Worm (Caenorhabditis elegans): ENCODE measurements around the gene F44E5.15.

DNA sequence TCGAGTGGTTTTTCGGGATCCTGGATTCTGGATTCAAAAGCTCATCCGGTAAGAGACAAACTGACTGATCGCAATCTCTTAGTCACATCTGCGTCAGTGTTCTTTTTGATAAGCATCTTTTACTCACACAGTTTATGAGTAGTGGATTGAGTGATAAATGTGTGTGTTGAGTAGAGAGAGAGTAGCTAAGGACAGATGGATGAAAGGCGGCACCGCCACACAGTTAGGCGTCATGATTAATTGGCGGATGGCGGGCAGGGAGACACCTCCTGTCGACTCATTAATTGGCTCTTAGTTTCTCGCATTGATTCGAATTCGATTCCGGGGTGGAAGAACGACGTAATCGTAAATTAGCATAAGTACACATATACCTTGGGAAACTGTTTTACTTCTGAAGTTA lies 21.9 kb downstream of the F44E5.15 start:
- no peak for TF ChIP-seq nfya-1 (tag; optimal IDR thresholded peaks at IDR 0.05; ENCODE audit: borderline replicate concordance, insufficient read depth)
- TF ChIP-seq sptf-2 (GFP tag; optimal IDR thresholded peaks at IDR 0.05): no peak
- TF ChIP-seq pha-4 (tag; optimal IDR thresholded peaks at IDR 0.05): no peak
- TF ChIP-seq mcd-1 (GFP tag; IDR thresholded peaks at IDR 0.05): no peak
- no peak for TF ChIP-seq lir-1 (GFP tag; conservative IDR thresholded peaks at IDR 0.05)
- no peak for TF ChIP-seq lin-40 (tag; optimal IDR thresholded peaks at IDR 0.05)
- TF ChIP-seq ceh-27 (GFP tag; optimal IDR thresholded peaks at IDR 0.05): no peak
- no peak for TF ChIP-seq ceh-58 (GFP tag; IDR thresholded peaks at IDR 0.05)
